Fruit fly (Drosophila melanogaster): ENCODE results near the gene Fmr1.

Gene Fmr1

DNA sequence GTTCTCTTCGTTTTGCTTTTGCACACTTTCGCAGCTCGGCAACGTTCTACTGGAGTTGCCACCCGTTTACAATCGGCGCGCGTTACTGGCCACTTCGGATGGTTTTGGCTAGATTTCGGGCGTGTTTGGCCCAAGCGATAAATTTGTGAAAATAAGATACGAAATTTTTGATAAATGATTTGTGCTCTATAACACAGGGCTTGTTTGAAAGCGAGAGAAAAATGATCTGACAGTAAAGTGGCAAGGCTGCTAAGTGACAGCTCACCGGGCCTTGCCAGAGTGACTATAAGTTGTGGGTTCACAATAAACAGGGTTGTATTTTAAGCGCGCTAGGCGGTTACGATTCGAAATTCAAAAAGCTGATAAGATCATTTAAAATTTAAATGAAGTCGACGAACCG lies at the start of gene Fmr1:
Gene Fmr1, minus strand, starts transcription at position 184 of the 400 bp plus-strand sequence.
- no peak for TF ChIP-seq N (GFP tag; optimal IDR thresholded peaks at IDR 0.05)
- peak; percentile 37 for TF ChIP-seq Myc (optimal IDR thresholded peaks at IDR 0.05)
- TF ChIP-seq HLH106 (tag; optimal IDR thresholded peaks at IDR 0.05), result peak; percentile 50
- TF ChIP-seq OdsH (GFP tag; optimal IDR thresholded peaks at IDR 0.05), result peak; percentile 11
- TF ChIP-seq jim (GFP tag; optimal IDR thresholded peaks at IDR 0.05), result no peak
- TF ChIP-seq CG32264 (GFP tag; optimal IDR thresholded peaks at IDR 0.05), result no peak
- TF ChIP-seq psq (GFP tag; optimal IDR thresholded peaks at IDR 0.05), result peak; percentile 97
- peak; percentile 26 for TF ChIP-seq ey (GFP tag; optimal IDR thresholded peaks at IDR 0.05)
- TF ChIP-seq Sp1 (GFP tag; optimal IDR thresholded peaks at IDR 0.05), result no peak
- peak; percentile 31 for TF ChIP-seq CG9705 (GFP tag; optimal IDR thresholded peaks at IDR 0.05)
- no peak for TF ChIP-seq Mio (GFP tag; optimal IDR thresholded peaks at IDR 0.05)
- no peak for TF ChIP-seq Abd-B (GFP tag; optimal IDR thresholded peaks at IDR 0.05)
- TF ChIP-seq dmrt93B (GFP tag; optimal IDR thresholded peaks at IDR 0.05), result no peak
- no peak for TF ChIP-seq Dfd (GFP tag; optimal IDR thresholded peaks at IDR 0.05)
- no peak for TF ChIP-seq Hr83 (GFP tag; optimal IDR thresholded peaks at IDR 0.05; ENCODE audit: poor library complexity, severe bottlenecking)
- no peak for TF ChIP-seq lola (GFP tag; optimal IDR thresholded peaks at IDR 0.05)
- TF ChIP-seq h (GFP tag; optimal IDR thresholded peaks at IDR 0.05), result peak; percentile 60
- no peak for TF ChIP-seq sv (GFP tag; optimal IDR thresholded peaks at IDR 0.05)
- no peak for TF ChIP-seq Rel (GFP tag; optimal IDR thresholded peaks at IDR 0.05)
- peak; percentile 12 for TF ChIP-seq Rel (tag; optimal IDR thresholded peaks at IDR 0.05)
- peak; percentile 59 for TF ChIP-seq fru (GFP tag; optimal IDR thresholded peaks at IDR 0.05)
- TF ChIP-seq Dif (GFP tag; optimal IDR thresholded peaks at IDR 0.05; ENCODE audit: partially characterized antibody), result no peak
- no peak for TF ChIP-seq dsf (GFP tag; optimal IDR thresholded peaks at IDR 0.05; ENCODE audit: borderline replicate concordance)
- no peak for TF ChIP-seq Hr78 (GFP tag; optimal IDR thresholded peaks at IDR 0.05)
- peak in 1 of 2 experiments; percentile 57 for TF ChIP-seq foxo (GFP tag; optimal IDR thresholded peaks at IDR 0.05)
- TF ChIP-seq GATAd (GFP tag; optimal IDR thresholded peaks at IDR 0.05), result peak; percentile 77
- no peak for TF ChIP-seq woc (GFP tag; optimal IDR thresholded peaks at IDR 0.05)
- TF ChIP-seq dl (GFP tag; optimal IDR thresholded peaks at IDR 0.05; ENCODE audit: insufficient read depth in 1 of 2, partially characterized antibody in 2 of 2), result no peak
- TF ChIP-seq CrebA (GFP tag; optimal IDR thresholded peaks at IDR 0.05; ENCODE audit: borderline replicate concordance), result no peak
- no peak for TF ChIP-seq sage (GFP tag; optimal IDR thresholded peaks at IDR 0.05)
- TF ChIP-seq Vsx2 (GFP tag; optimal IDR thresholded peaks at IDR 0.05; ENCODE audit: partially characterized antibody), result no peak
- TF ChIP-seq brk (GFP tag; optimal IDR thresholded peaks at IDR 0.05), result no peak
- TF ChIP-seq pan (optimal IDR thresholded peaks at IDR 0.05), result no peak
- peak; percentile 40 for TF ChIP-seq br (GFP tag; optimal IDR thresholded peaks at IDR 0.05)
- TF ChIP-seq rgr (GFP tag; optimal IDR thresholded peaks at IDR 0.05), result peak; percentile 29
- TF ChIP-seq usp (GFP tag; optimal IDR thresholded peaks at IDR 0.05), result no peak
- no peak for TF ChIP-seq Hnf4 (GFP tag; optimal IDR thresholded peaks at IDR 0.05)
- TF ChIP-seq Jra (GFP tag; optimal IDR thresholded peaks at IDR 0.05), result no peak
- no peak for TF ChIP-seq tai (GFP tag; optimal IDR thresholded peaks at IDR 0.05)

DNA sequence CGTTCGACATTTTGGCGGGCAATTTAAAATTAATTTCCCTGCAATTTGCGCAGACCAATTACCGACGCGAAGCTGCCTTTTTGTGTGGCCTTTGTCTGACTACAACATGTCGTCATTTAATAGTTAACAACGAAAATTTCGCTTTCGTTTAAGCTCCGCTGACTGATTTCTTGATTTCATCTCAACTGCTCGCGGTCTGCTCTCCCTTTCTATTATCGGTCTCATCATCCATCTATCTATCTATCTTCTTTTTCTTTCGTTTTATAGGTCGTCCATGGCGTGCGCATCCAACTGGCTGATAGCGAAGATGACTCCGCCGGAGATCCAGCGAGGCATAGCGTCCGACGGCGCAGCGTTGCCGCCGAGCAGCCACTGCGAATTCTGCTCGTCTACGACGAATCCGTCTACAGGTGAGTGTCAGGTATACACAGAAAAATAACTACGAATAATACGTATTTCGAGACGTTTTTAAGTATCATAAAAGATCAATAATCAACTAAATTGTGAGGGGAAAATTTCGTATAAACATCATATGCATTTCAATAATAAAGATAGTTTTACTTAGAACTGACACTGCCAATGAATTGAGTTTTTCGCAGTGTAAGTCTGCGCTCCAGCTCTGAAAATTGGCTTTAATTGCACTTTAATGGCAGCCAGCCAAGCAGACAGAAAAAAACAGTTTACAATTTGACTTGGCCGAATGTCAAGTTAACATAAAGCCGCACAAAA lies 44.2 kb upstream of the Fmr1 start:
- no peak for TF ChIP-seq foxo (GFP tag; optimal IDR thresholded peaks at IDR 0.05)
- no peak for TF ChIP-seq dsf (GFP tag; optimal IDR thresholded peaks at IDR 0.05; ENCODE audit: borderline replicate concordance)
- no peak for TF ChIP-seq Hnf4 (GFP tag; optimal IDR thresholded peaks at IDR 0.05)
- no peak for TF ChIP-seq sage (GFP tag; optimal IDR thresholded peaks at IDR 0.05)
- no peak for TF ChIP-seq N (GFP tag; optimal IDR thresholded peaks at IDR 0.05)
- no peak for TF ChIP-seq brk (GFP tag; optimal IDR thresholded peaks at IDR 0.05)
- TF ChIP-seq psq (GFP tag; optimal IDR thresholded peaks at IDR 0.05), result no peak
- TF ChIP-seq CG32264 (GFP tag; optimal IDR thresholded peaks at IDR 0.05), result no peak
- TF ChIP-seq ey (GFP tag; optimal IDR thresholded peaks at IDR 0.05), result no peak
- no peak for TF ChIP-seq Rel (GFP tag; optimal IDR thresholded peaks at IDR 0.05)
- no peak for TF ChIP-seq Rel (tag; optimal IDR thresholded peaks at IDR 0.05)
